Worm (Caenorhabditis elegans) whole organism, L3 larva: ENCODE measurements around the gene tag-77.

Source experiments
- aly-2 ChIP-seq: fragments of 150-350 bp; optimal IDR thresholded peaks from 2 replicates; lab custom pipeline; 2014; ENCODE audit warnings: missing biosample characterization, missing genetic modification characterization
- ceh-16 ChIP-seq: sonication (generic microtip); optimal IDR thresholded peaks from 2 replicates; lab custom pipeline; 2017; ENCODE audit warnings: missing biosample characterization, missing genetic modification characterization
- daf-12 ChIP-seq: fragments of 150-350 bp; optimal IDR thresholded peaks from 2 replicates; lab custom pipeline; 2014; ENCODE audit warnings: missing biosample characterization, missing genetic modification reagents, missing genetic modification characterization
- egl-27 ChIP-seq: sonication (generic microtip); optimal IDR thresholded peaks from 4 replicates; lab custom pipeline; 2017; ENCODE audit warnings: missing biosample characterization, missing genetic modification reagents, missing genetic modification characterization
- elt-2 ChIP-seq: sonication (generic microtip); optimal IDR thresholded peaks from 2 replicates; lab custom pipeline; 2016; ENCODE audit warnings: missing genetic modification reagents, mild to moderate bottlenecking, missing genetic modification characterization, missing compliant biosample characterization
- mdl-1 ChIP-seq: fragments of 150-350 bp; optimal IDR thresholded peaks from 2 replicates; lab custom pipeline; 2014; ENCODE audit warnings: missing biosample characterization, missing genetic modification characterization
- nhr-11 ChIP-seq: fragments of 150-350 bp; optimal IDR thresholded peaks from 2 replicates; lab custom pipeline; 2014; ENCODE audit warnings: missing biosample characterization, missing genetic modification characterization
- nhr-12 ChIP-seq: fragments of 150-350 bp; optimal IDR thresholded peaks from 2 replicates; lab custom pipeline; 2014; ENCODE audit warnings: missing biosample characterization, missing genetic modification characterization
- nhr-237 ChIP-seq: fragments of 150-350 bp; optimal IDR thresholded peaks from 2 replicates; lab custom pipeline; 2014; ENCODE audit warnings: missing biosample characterization, missing genetic modification characterization
- nhr-67 ChIP-seq: fragments of 150-350 bp; optimal IDR thresholded peaks from 2 replicates; lab custom pipeline; 2014; ENCODE audit warnings: missing biosample characterization, missing genetic modification characterization
- tbx-2 ChIP-seq: sonication (generic microtip); optimal IDR thresholded peaks from 2 replicates; lab custom pipeline; 2016; ENCODE audit warnings: mild to moderate bottlenecking, missing genetic modification characterization, missing compliant biosample characterization
- unc-62 ChIP-seq: fragments of 150-350 bp; sonication (generic microtip); optimal IDR thresholded peaks from 4 replicates; lab custom pipeline; 2014; ENCODE audit warnings: missing biosample characterization, missing genetic modification reagents, missing genetic modification characterization

DNA sequence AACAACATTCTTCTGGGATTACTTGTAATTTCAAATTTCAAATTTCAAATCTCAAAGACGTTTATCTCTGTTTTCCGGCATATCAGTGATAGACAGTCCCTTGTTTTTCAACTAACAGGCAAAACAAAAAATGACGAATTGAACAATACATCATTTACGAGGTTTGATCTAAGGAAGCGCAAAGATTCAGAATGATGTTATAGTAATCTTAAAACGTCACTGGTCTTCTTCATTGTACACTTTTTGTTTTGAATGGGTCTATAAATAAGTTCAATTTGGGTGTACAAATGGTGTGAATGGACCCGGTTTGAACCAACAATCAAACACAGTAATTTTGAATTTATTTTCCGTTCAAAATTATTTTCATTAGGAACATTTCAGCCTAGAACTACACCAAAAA is 13.6 kb upstream of the tag-77 start:
- no peak for TF ChIP-seq elt-2 (tag; lab: Kevin White, UChicago)
- no peak for TF ChIP-seq tbx-2 (tag; lab: Kevin White, UChicago)
- no peak for TF ChIP-seq unc-62 (GFP tag; lab: Kevin White, UChicago)
- TF ChIP-seq aly-2, result no peak
- TF ChIP-seq nhr-11 (tag; lab: Kevin White, UChicago), result no peak
- TF ChIP-seq mdl-1 (tag; lab: Kevin White, UChicago), result no peak
- no peak for TF ChIP-seq nhr-12 (tag; lab: Kevin White, UChicago)
- no peak for TF ChIP-seq daf-12 (tag; lab: Kevin White, UChicago)
- TF ChIP-seq ceh-16 (tag; lab: Kevin White, UChicago), result no peak
- no peak for TF ChIP-seq nhr-67 (tag; lab: Kevin White, UChicago)
- TF ChIP-seq nhr-237 (tag; lab: Kevin White, UChicago), result no peak
- TF ChIP-seq egl-27 (tag; lab: Kevin White, UChicago), result no peak
